Fruit fly (Drosophila melanogaster) whole organism, embryonic: Measurements from ENCODE around the gene Zip89B.

Experiments
- CG12071 ChIP-seq: fragments of 200-800 bp; sonication (Bioruptor generic); optimal IDR thresholded peaks from 3 replicates; lab custom pipeline; 2018; ENCODE audit warnings: missing biosample characterization, mild to moderate bottlenecking, missing genetic modification characterization
- CHES-1-like ChIP-seq: fragments of 200-800 bp; sonication (Bioruptor generic); optimal IDR thresholded peaks from 2 replicates; lab custom pipeline; 2016; ENCODE audit warnings: missing biosample characterization, missing genetic modification characterization
- cad ChIP-seq: fragments of >200 bp; optimal IDR thresholded peaks from 2 replicates; lab custom pipeline; 2017; ENCODE audit warnings: missing biosample characterization, missing genetic modification characterization

DNA sequence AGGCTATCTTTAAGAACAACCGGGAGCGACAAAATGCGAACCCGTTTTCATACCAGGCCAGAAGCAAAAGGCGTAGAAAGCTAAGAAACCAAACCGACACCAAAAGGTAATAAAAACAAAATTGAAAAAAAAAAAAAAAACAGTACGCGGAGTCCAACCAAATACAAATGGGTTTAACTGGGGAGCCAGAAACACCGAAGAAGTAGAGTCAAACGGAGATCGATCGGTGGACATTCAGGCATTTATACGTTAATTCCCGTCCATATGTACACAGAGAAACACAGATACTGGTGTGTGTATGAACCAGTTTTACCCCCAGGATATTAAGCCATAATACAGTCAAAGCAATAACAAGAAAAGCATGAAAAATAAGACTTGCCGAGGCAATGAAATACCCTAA lies 18.4 kb upstream of the Zip89B start:
- TF ChIP-seq cad (GFP tag; lab: Kevin White, UChicago) (no peak), CG12071 (no peak), CHES-1-like (no peak)
